Worm (Caenorhabditis elegans): ENCODE measurements around the gene algn-11.
A peak's percentile ranks its signal among the peaks of the same experiment; 100 is the strongest.

The algn-11 gene

ce11 chrIII:7335220-7335619 lies 44.9 kb upstream of the algn-11 start, which contains the start of gene F56C9.10 (continued):
- TF ChIP-seq mes-2 (tag; optimal IDR thresholded peaks at IDR 0.05; ENCODE audit: poor library complexity, severe bottlenecking) (peak; percentile 77), mdl-1 (tag; optimal IDR thresholded peaks at IDR 0.05) (peak; percentile 91 to 99), nhr-41 (GFP tag; IDR thresholded peaks at IDR 0.05) (no peak), nhr-11 (tag; optimal IDR thresholded peaks at IDR 0.05) (peak; percentile 89), mdt-29 (GFP tag; IDR thresholded peaks at IDR 0.05) (peak; percentile 85), aha-1 (tag) (peak; percentile 99), dve-1 (tag; optimal IDR thresholded peaks at IDR 0.05; ENCODE audit: insufficient read depth) (peak; percentile 90), T20F7.1 (GFP tag; optimal IDR thresholded peaks at IDR 0.05) (peak; percentile 81), ceh-28 (tag; optimal IDR thresholded peaks at IDR 0.05) (no peak), rbr-2 (tag; optimal IDR thresholded peaks at IDR 0.05) (peak; percentile 69), lin-38 (GFP tag; IDR thresholded peaks at IDR 0.05) (peak; percentile 58), pha-4 (GFP tag; IDR thresholded peaks at IDR 0.05) (0 out of 2 replicates have a peak, but pooled peaks have one; percentile 66), pha-4 (tag; optimal IDR thresholded peaks at IDR 0.05) (peak; percentile 71), daf-12 (tag; optimal IDR thresholded peaks at IDR 0.05) (no peak)

- TF ChIP-seq ctbp-1 (GFP tag; IDR thresholded peaks at IDR 0.05) (0 out of 2 replicates have a peak, but pooled peaks have one; percentile 34), dmd-6 (GFP tag; IDR thresholded peaks at IDR 0.05) (peak; percentile 48), nhr-28 (tag; optimal IDR thresholded peaks at IDR 0.05) (peak; percentile 15), hlh-30 (tag; optimal IDR thresholded peaks at IDR 0.05; ENCODE audit: insufficient read depth) (peak; percentile 28), set-16 (GFP tag; IDR thresholded peaks at IDR 0.05) (0 out of 2 replicates have a peak, but pooled peaks have one; percentile 21), hlh-11 (tag; optimal IDR thresholded peaks at IDR 0.05) (peak; percentile 11), tra-1 (GFP tag; IDR thresholded peaks at IDR 0.05) (0 out of 2 replicates have a peak, but pooled peaks have one; percentile 37)
Measured at ce11 chrIII:7333906-7334531, 43.7 kb upstream of the algn-11 start.

DNA sequence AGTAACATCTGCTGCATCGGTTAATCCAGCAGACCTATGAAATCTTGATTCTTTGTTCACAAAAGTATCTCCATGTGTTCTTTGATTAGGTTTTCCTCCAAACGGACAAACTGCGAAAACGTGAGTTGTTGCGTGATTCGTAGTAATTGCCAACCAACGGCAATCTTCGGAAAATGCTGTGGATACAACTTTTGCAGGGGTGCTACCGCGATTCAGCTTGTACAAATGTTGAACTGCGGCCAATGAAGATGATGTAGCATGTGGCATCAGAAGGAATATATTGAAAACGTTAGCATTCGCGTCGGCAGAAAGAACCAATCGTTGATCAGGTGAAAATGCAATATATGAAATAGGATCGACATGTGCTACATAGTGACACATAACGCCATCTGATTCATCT lies 41.3 kb upstream of the algn-11 start:
- TF ChIP-seq zip-11 (GFP tag; IDR thresholded peaks at IDR 0.05) (no peak), unc-62 (GFP tag; optimal IDR thresholded peaks at IDR 0.05 in 1 of 2) (peak in 1 of 2 experiments; percentile 87), unc-62 (tag; optimal IDR thresholded peaks at IDR 0.05) (no peak)

- TF ChIP-seq aly-2 (tag; optimal IDR thresholded peaks at IDR 0.05) = no peak
- TF ChIP-seq nhr-102 (tag; optimal IDR thresholded peaks at IDR 0.05) = peak; percentile 39
- TF ChIP-seq zfp-3 (GFP tag; conservative IDR thresholded peaks at IDR 0.05) = 0 out of 2 replicates have a peak, but pooled peaks have one; percentile 21
- TF ChIP-seq T26A8.4 (GFP tag; IDR thresholded peaks at IDR 0.05) = peak; percentile 41; the same call in 1 of the 2 replicates
- TF ChIP-seq tra-1 (GFP tag; IDR thresholded peaks at IDR 0.05) = peak; percentile 20; the same call in 1 of the 2 replicates
- TF ChIP-seq fkh-10 (GFP tag; optimal IDR thresholded peaks at IDR 0.05) = no peak
- 0 out of 2 replicates have a peak, but pooled peaks have one; percentile 20 for TF ChIP-seq lin-38 (GFP tag; IDR thresholded peaks at IDR 0.05)
- TF ChIP-seq egl-27 (tag; optimal IDR thresholded peaks at IDR 0.05) = no peak
- TF ChIP-seq F26F4.8 (GFP tag; conservative IDR thresholded peaks at IDR 0.05) = no peak
- peak in 1 of 2 experiments; percentile 39 for TF ChIP-seq lsy-2 (tag; optimal IDR thresholded peaks at IDR 0.05)
- TF ChIP-seq pha-4 (GFP tag; IDR thresholded peaks at IDR 0.05) = peak; percentile 58
- TF ChIP-seq pha-4 (tag; optimal IDR thresholded peaks at IDR 0.05) = no peak
- no peak for TF ChIP-seq ceh-44 (GFP tag; IDR thresholded peaks at IDR 0.05)
- TF ChIP-seq unc-130 (GFP tag; optimal IDR thresholded peaks at IDR 0.05) = no peak
- TF ChIP-seq ZK337.2 (GFP tag; IDR thresholded peaks at IDR 0.05) = no peak
- TF ChIP-seq php-3 (GFP tag; IDR thresholded peaks at IDR 0.05) = 0 out of 2 replicates have a peak, but pooled peaks have one; percentile 16
- TF ChIP-seq jun-1 (tag; optimal IDR thresholded peaks at IDR 0.05) = no peak
- TF ChIP-seq F49E8.2 (tag; optimal IDR thresholded peaks at IDR 0.05; ENCODE audit: borderline replicate concordance) = no peak
- no peak for TF ChIP-seq F37D6.2 (tag; optimal IDR thresholded peaks at IDR 0.05)
- peak; percentile 1 for TF ChIP-seq dve-1 (tag; optimal IDR thresholded peaks at IDR 0.05; ENCODE audit: insufficient read depth)
- TF ChIP-seq nhr-41 (GFP tag; IDR thresholded peaks at IDR 0.05) = no peak
- no peak for TF ChIP-seq lir-3 (tag; optimal IDR thresholded peaks at IDR 0.05)
- peak; percentile 13 for TF ChIP-seq mes-2 (tag; optimal IDR thresholded peaks at IDR 0.05; ENCODE audit: poor library complexity, severe bottlenecking)
- TF ChIP-seq hif-1 (tag; optimal IDR thresholded peaks at IDR 0.05) = peak in 1 of 2 experiments; percentile 5
- TF ChIP-seq vab-7 (GFP tag; IDR thresholded peaks at IDR 0.05) = peak; percentile 6; the same call in 1 of the 2 replicates
Measured at ce11 chrIII:7329155-7329732, 38.9 kb upstream of the algn-11 start, which contains the start of gene lab-2. Gene lab-2 (minus strand): TSS chrIII:7329607.

Measured in whole organism, L4 larva.